Worm (Caenorhabditis elegans): Measurements from ENCODE around the gene srt-47.

- no peak for TF ChIP-seq dao-5 (tag; optimal IDR thresholded peaks at IDR 0.05)
- TF ChIP-seq W03F9.2 (tag; optimal IDR thresholded peaks at IDR 0.05), result no peak
Observed at ce11 chrIV:15029565-15029964, 23.6 kb downstream of the srt-47 start.
